Fruit fly (Drosophila melanogaster) whole organism: ENCODE data around the gene CG8837.

Source experiments
- CG8478 ChIP-seq: fragments of >200 bp; optimal IDR thresholded peaks from 2 replicates; lab custom pipeline; 2018; ENCODE audit warnings: inconsistent platforms
- EcR ChIP-seq, 2 experiments: fragments of >200 bp; optimal IDR thresholded peaks; 2 replicates each; lab custom pipeline; 2017; ENCODE audit warnings: missing biosample characterization in 2 of 2, missing genetic modification characterization in 2 of 2, missing genetic modification reagents in 2 of 2

DNA sequence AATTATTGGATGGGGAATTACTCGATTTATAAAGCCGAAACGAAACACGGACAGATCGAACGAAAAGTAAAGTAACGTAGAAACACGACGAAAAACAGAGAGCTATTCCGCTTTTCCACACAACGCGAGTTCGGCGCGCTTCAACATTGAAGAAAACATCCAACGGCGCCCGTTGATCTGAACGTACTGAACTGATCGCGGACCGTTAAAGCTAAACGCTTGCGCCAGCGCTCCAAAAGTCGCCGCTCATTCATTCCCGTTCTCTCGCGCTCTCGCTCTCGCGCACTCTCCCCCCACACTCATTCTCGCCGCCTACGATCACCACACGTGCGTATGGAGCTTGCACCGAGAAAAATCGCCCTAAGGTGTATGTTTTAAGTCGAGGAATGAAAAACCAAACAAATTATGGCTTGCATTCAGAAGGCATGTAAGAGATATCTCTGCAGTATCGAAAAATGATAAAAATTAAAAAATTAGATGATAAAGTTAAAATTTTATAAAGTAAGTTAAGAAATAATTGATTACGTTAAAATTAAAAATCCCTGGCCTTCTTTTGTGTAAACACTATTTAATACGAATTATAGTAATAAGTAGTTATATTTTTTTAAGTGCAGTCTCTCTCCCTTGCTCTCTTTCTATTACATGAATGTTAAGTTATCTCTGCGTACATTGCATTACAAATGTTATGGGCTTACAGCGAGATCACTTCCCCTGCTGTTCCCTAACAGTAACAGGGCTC is 34.8 kb downstream of the CG8837 start, which contains the start of gene E23:
- TF ChIP-seq EcR (GFP tag; optimal IDR thresholded peaks at IDR 0.05; lab: Kevin White, UChicago) (no peak), CG8478 (lab: Kevin White, UChicago) (no peak)
